Fruit fly (Drosophila melanogaster) whole organism, prepupa: ENCODE results near the gene st.

Experiments
- CG10631 ChIP-seq: fragments of 200-800 bp; sonication (Bioruptor generic); optimal IDR thresholded peaks from 2 replicates; lab custom pipeline; 2016; ENCODE audit warnings: missing biosample characterization, missing genetic modification characterization
- CG15336 ChIP-seq: fragments of 200-800 bp; sonication (Bioruptor generic); IDR thresholded peaks from 2 replicates; pipeline ENCODE4 v1.3.6; 2022; ENCODE audit warnings: missing biosample characterization, missing genetic modification characterization
- CG1621 ChIP-seq: fragments of 200-800 bp; sonication (Bioruptor generic); optimal IDR thresholded peaks from 3 replicates; lab custom pipeline; 2018; ENCODE audit warnings: missing biosample characterization, mild to moderate bottlenecking, missing genetic modification characterization
- CG6854 ChIP-seq: fragments of 200-800 bp; sonication (Bioruptor generic); optimal IDR thresholded peaks from 2 replicates; lab custom pipeline; 2017; ENCODE audit warnings: missing biosample characterization, mild to moderate bottlenecking, missing genetic modification characterization
- Gug ChIP-seq: fragments of 200-800 bp; sonication (Bioruptor generic); IDR thresholded peaks from 2 replicates; pipeline ENCODE4 v1.3.6; 2022; ENCODE audit warnings: missing biosample characterization, missing genetic modification characterization
- Smox ChIP-seq: fragments of 200-800 bp; sonication (Bioruptor generic); optimal IDR thresholded peaks from 3 replicates; lab custom pipeline; 2016; ENCODE audit warnings: missing biosample characterization, missing genetic modification characterization
- acj6 ChIP-seq: fragments of 200-800 bp; sonication (Bioruptor generic); optimal IDR thresholded peaks from 3 replicates; lab custom pipeline; 2016; ENCODE audit warnings: missing biosample characterization, missing genetic modification characterization
- dac ChIP-seq: fragments of 200-800 bp; sonication (Bioruptor generic); optimal IDR thresholded peaks from 2 replicates; lab custom pipeline; 2017; ENCODE audit warnings: missing biosample characterization, mild to moderate bottlenecking, missing genetic modification characterization
- dsx ChIP-seq: fragments of 200-800 bp; optimal IDR thresholded peaks from 3 replicates; lab custom pipeline; 2019; ENCODE audit warnings: missing biosample characterization, mild to moderate bottlenecking, missing genetic modification characterization, moderate library complexity; ENCODE audit not compliant: poor library complexity, severe bottlenecking
- eg ChIP-seq: fragments of 200-800 bp; sonication (Bioruptor generic); IDR thresholded peaks from 3 replicates; pipeline ENCODE4 v1.3.6; 2022; ENCODE audit warnings: missing biosample characterization, missing genetic modification characterization
- lz ChIP-seq: fragments of 200-800 bp; sonication (Bioruptor generic); optimal IDR thresholded peaks from 3 replicates; lab custom pipeline; 2016; ENCODE audit warnings: missing biosample characterization, missing genetic modification characterization
- svp ChIP-seq: fragments of 200-800 bp; sonication (Bioruptor generic); peaks from one replicate; lab custom pipeline; 2016; ENCODE audit warnings: missing biosample characterization, missing genetic modification characterization
- vri ChIP-seq: fragments of 200-800 bp; sonication (Bioruptor generic); optimal IDR thresholded peaks from 3 replicates; lab custom pipeline; 2016; ENCODE audit warnings: missing biosample characterization, mild to moderate bottlenecking, missing genetic modification characterization

DNA sequence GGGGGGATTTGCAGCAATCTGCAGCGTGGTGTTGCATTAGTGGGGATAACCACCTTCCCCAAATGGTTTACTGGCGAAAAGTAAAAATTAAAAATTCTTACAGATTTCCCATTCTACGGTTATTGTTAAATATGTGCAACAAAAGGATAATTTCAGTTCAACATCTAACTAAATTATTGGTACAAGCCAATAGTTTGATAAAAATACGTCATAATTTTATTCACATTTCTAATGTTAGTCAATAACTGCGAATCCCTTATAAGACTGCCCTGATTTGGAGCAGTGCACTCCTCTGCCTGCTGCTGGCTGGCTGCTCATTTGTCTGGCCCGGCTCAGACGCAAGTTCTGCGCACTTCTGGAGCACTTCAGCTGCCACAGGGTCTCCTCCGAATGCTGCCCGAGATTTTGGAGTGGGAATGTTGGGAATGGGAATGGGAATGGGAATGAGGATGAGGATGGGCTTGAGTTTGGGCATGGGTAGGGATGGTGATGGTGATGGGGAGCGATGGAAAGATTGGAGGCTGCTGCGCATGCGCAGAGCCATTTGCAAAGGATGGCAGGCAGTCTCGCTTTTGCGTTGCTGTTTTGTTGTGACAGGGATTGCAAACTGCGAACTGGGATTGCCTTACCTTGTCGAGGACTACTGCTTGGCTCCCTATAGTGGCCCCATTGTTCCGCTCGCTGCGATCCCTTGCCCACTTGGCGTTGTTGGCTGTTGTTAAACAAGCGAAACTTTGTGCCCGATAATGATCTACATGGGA, 7.4 kb upstream of the st start:
- TF ChIP-seq eg (GFP tag; lab: Robert Waterston, UW) = no peak
- TF ChIP-seq CG6854 (GFP tag; lab: Kevin White, UChicago) = peak; percentile 62
- TF ChIP-seq svp = peak; percentile 87
- TF ChIP-seq vri = peak; percentile 7
- no peak for TF ChIP-seq CG15336 (GFP tag; lab: Robert Waterston, UW)
- peak; percentile 5 for TF ChIP-seq Smox (GFP tag; lab: Kevin White, UChicago)
- TF ChIP-seq Gug (GFP tag; lab: Robert Waterston, UW) = no peak
- TF ChIP-seq lz (GFP tag; lab: Kevin White, UChicago) = peak; percentile 58
- TF ChIP-seq acj6 (GFP tag; lab: Kevin White, UChicago) = peak; percentile 16
- no peak for TF ChIP-seq CG1621 (tag; lab: Kevin White, UChicago)
- TF ChIP-seq dac = no peak
- peak; percentile 56 for TF ChIP-seq CG10631 (GFP tag; lab: Kevin White, UChicago)
- no peak for TF ChIP-seq dsx (GFP tag; lab: Kevin White, UChicago)
